Worm (Caenorhabditis elegans) whole organism, L4/young adult: ENCODE measurements around the gene xtr-2.

Source experiments
- W03F9.2 ChIP-seq: fragments of 150-350 bp; optimal IDR thresholded peaks from 2 replicates; lab custom pipeline; 2014; ENCODE audit warnings: missing biosample characterization, missing genetic modification characterization
- dao-5 ChIP-seq: sonication (generic microtip); optimal IDR thresholded peaks from 2 replicates; lab custom pipeline; 2016; ENCODE audit warnings: missing genotype, missing genetic modification characterization, moderate library complexity, missing compliant biosample characterization

DNA sequence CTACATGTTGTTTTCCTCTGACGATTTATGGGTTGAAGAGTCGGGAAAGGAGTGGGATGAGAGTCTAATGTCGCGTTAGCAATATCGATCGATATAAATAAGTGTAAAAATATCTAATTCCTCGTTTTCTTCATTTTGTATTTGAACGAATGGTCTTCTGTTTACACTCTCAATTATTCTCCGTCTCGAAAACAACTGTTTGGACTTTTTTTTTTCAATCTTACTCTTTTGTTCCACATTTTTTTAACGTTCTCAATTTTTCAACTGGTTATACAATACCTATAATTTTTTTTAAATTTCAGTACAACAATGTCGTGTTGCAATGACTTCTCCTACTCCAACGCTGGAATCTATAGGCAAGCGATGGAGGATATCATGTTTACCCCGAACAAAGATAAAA, 6.0 kb downstream of the xtr-2 start, which contains the start of gene F17A2.13:
- no peak for TF ChIP-seq dao-5 (tag; lab: Kevin White, UChicago)
- no peak for TF ChIP-seq W03F9.2 (tag; lab: Kevin White, UChicago)
